Worm (Caenorhabditis elegans) whole organism, L4 larva: ENCODE measurements around the gene cest-13.

Experiments used
- D1046.2 ChIP-seq: fragments of 200-800 bp; sonication (Bioruptor generic); IDR thresholded peaks from 2 replicates; pipeline ENCODE4 v1.3.6; 2022; ENCODE audit warnings: missing genetic modification characterization, missing compliant biosample characterization
- F10B5.3 ChIP-seq: sonication (generic microtip); optimal IDR thresholded peaks from 2 replicates; lab custom pipeline; 2016; ENCODE audit warnings: mild to moderate bottlenecking, missing genetic modification characterization, missing compliant biosample characterization
- F26F4.8 ChIP-seq: fragments of 200-800 bp; sonication (Bioruptor generic); conservative IDR thresholded peaks from 2 replicates; pipeline ENCODE4 v1.3.6; 2022; ENCODE audit warnings: missing genetic modification characterization, missing compliant biosample characterization
- R02D3.7 ChIP-seq: fragments of 150-350 bp; sonication (generic microtip); optimal IDR thresholded peaks from 3 replicates; lab custom pipeline; 2014; ENCODE audit warnings: missing biosample characterization, missing genetic modification characterization
- T26A8.4 ChIP-seq: fragments of 200-800 bp; sonication (Bioruptor generic); IDR thresholded peaks from 2 replicates; pipeline ENCODE4 v1.3.6; 2022; ENCODE audit warnings: missing genetic modification characterization, missing compliant biosample characterization
- Y105C5A.15 ChIP-seq: fragments of 200-800 bp; sonication (Bioruptor generic); IDR thresholded peaks from 2 replicates; pipeline ENCODE4 v1.3.6; 2022; ENCODE audit warnings: missing genetic modification characterization, missing compliant biosample characterization
- Y75B8A.6 ChIP-seq: fragments of 200-800 bp; sonication (Bioruptor generic); IDR thresholded peaks from 2 replicates; pipeline ENCODE4 v1.3.6; 2022; ENCODE audit warnings: missing genetic modification reagents, missing genetic modification characterization, missing compliant biosample characterization
- aha-1 ChIP-seq: fragments of 150-350 bp; peaks from one replicate; lab custom pipeline; 2014; ENCODE audit warnings: missing biosample characterization, missing genetic modification characterization
- aly-2 ChIP-seq: sonication (generic microtip); optimal IDR thresholded peaks from 2 replicates; lab custom pipeline; 2018; ENCODE audit warnings: missing biosample characterization, missing genetic modification characterization
- ama-1 ChIP-seq: fragments of 150-350 bp; optimal IDR thresholded peaks from 2 replicates; lab custom pipeline; 2014; ENCODE audit warnings: inconsistent platforms, mixed read lengths
- attf-4 ChIP-seq: sonication (generic microtip); optimal IDR thresholded peaks from 3 replicates; lab custom pipeline; 2017; ENCODE audit warnings: missing biosample characterization, missing genetic modification characterization
- ceh-20 ChIP-seq: fragments of 200-800 bp; sonication (Bioruptor generic); IDR thresholded peaks from 2 replicates; pipeline ENCODE4 v1.3.6; 2022; ENCODE audit warnings: missing genetic modification reagents, missing genetic modification characterization, missing compliant biosample characterization
- ceh-82 ChIP-seq: sonication (generic microtip); optimal IDR thresholded peaks from 2 replicates; lab custom pipeline; 2017; ENCODE audit warnings: missing biosample characterization, missing genetic modification characterization
- daf-19 ChIP-seq: fragments of 200-800 bp; sonication (Bioruptor generic); conservative IDR thresholded peaks from 2 replicates; pipeline ENCODE4 v1.3.6; 2022; ENCODE audit warnings: missing genetic modification characterization, missing compliant biosample characterization
- daf-8 ChIP-seq: fragments of 200-800 bp; sonication (Bioruptor generic); IDR thresholded peaks from 2 replicates; pipeline ENCODE4 v1.3.6; 2022; ENCODE audit warnings: missing genetic modification characterization, missing compliant biosample characterization
- dmd-9 ChIP-seq: fragments of 200-800 bp; sonication (Bioruptor generic); IDR thresholded peaks from 2 replicates; pipeline ENCODE4 v1.3.6; 2022; ENCODE audit warnings: missing genetic modification reagents, missing genetic modification characterization, missing compliant biosample characterization
- dpl-1 ChIP-seq: fragments of 150-350 bp; optimal IDR thresholded peaks from 2 replicates; lab custom pipeline; 2014; ENCODE audit warnings: missing biosample characterization, missing genetic modification reagents, missing genetic modification characterization
- duxl-1 ChIP-seq: sonication (generic microtip); optimal IDR thresholded peaks from 2 replicates; lab custom pipeline; 2016; ENCODE audit warnings: mild to moderate bottlenecking, missing genetic modification characterization, moderate library complexity, missing compliant biosample characterization; ENCODE audit not compliant: poor library complexity
- dve-1 ChIP-seq: sonication (generic microtip); optimal IDR thresholded peaks from 2 replicates; lab custom pipeline; 2017; ENCODE audit warnings: antibody characterized with exemption, mild to moderate bottlenecking, missing genetic modification characterization, missing compliant biosample characterization; ENCODE audit not compliant: insufficient read depth
- egl-27 ChIP-seq: sonication (generic microtip); optimal IDR thresholded peaks from 3 replicates; lab custom pipeline; 2017; ENCODE audit warnings: missing biosample characterization, missing genetic modification reagents, missing genetic modification characterization
- hlh-30 ChIP-seq: sonication (generic microtip); optimal IDR thresholded peaks from 2 replicates; lab custom pipeline; 2017; ENCODE audit warnings: antibody characterized with exemption, mild to moderate bottlenecking, missing genetic modification characterization, missing compliant biosample characterization; ENCODE audit not compliant: insufficient read depth
- hmg-1.1 ChIP-seq: fragments of 200-800 bp; sonication (Bioruptor generic); IDR thresholded peaks from 2 replicates; pipeline ENCODE4 v1.3.6; 2022; ENCODE audit warnings: missing genetic modification reagents, missing genetic modification characterization, missing compliant biosample characterization
- lin-13 ChIP-seq: fragments of 150-350 bp; optimal IDR thresholded peaks from 2 replicates; lab custom pipeline; 2014; ENCODE audit warnings: missing biosample characterization, missing genetic modification reagents, missing genetic modification characterization
- lin-15B ChIP-seq: fragments of 150-350 bp; sonication (generic microtip); optimal IDR thresholded peaks from 3 replicates; lab custom pipeline; 2014; ENCODE audit warnings: missing biosample characterization, missing genetic modification characterization
- lin-38 ChIP-seq: fragments of 200-800 bp; sonication (Bioruptor generic); IDR thresholded peaks from 2 replicates; pipeline ENCODE4 v1.3.6; 2022; ENCODE audit warnings: missing genetic modification reagents, missing genetic modification characterization, missing compliant biosample characterization
- lin-39 ChIP-seq: fragments of 150-350 bp; optimal IDR thresholded peaks from 2 replicates; lab custom pipeline; 2014; ENCODE audit warnings: missing biosample characterization, missing genetic modification reagents, missing genetic modification characterization
- lir-3 ChIP-seq: sonication (generic microtip); optimal IDR thresholded peaks from 2 replicates; lab custom pipeline; 2016; ENCODE audit warnings: mild to moderate bottlenecking, missing genetic modification characterization, missing compliant biosample characterization
- madf-9 ChIP-seq: fragments of 200-800 bp; sonication (Bioruptor generic); conservative IDR thresholded peaks from 2 replicates; pipeline ENCODE4 v1.3.6; 2022; ENCODE audit warnings: missing genetic modification reagents, missing genetic modification characterization, missing compliant biosample characterization
- mdt-29 ChIP-seq: fragments of 200-800 bp; sonication (Bioruptor generic); IDR thresholded peaks from 2 replicates; pipeline ENCODE4 v1.3.6; 2022; ENCODE audit warnings: missing genetic modification reagents, missing genetic modification characterization, missing compliant biosample characterization
- mep-1 ChIP-seq: fragments of 150-350 bp; sonication (generic microtip); optimal IDR thresholded peaks from 3 replicates; lab custom pipeline; 2014; ENCODE audit warnings: missing biosample characterization, missing genetic modification characterization
- mes-2 ChIP-seq: sonication (generic microtip); optimal IDR thresholded peaks from 2 replicates; lab custom pipeline; 2016; ENCODE audit warnings: missing genotype, mild to moderate bottlenecking, missing genetic modification characterization, missing compliant biosample characterization; ENCODE audit not compliant: poor library complexity, severe bottlenecking
- mxl-3 ChIP-seq: fragments of 200-800 bp; sonication (Bioruptor generic); optimal IDR thresholded peaks from 2 replicates; lab custom pipeline; 2018; ENCODE audit warnings: mild to moderate bottlenecking, missing genetic modification characterization, missing compliant biosample characterization
- nhr-10 ChIP-seq: fragments of 150-350 bp; optimal IDR thresholded peaks from 2 replicates; lab custom pipeline; 2014; ENCODE audit warnings: missing biosample characterization, missing genetic modification characterization
- nhr-111 ChIP-seq: fragments of 200-800 bp; sonication (Bioruptor generic); optimal IDR thresholded peaks from 2 replicates; lab custom pipeline; 2018; ENCODE audit warnings: mild to moderate bottlenecking, missing genetic modification characterization, missing compliant biosample characterization
- nhr-42 ChIP-seq: fragments of 200-800 bp; sonication (Bioruptor generic); IDR thresholded peaks from 2 replicates; pipeline ENCODE4 v1.3.6; 2022; ENCODE audit warnings: missing genetic modification characterization, missing compliant biosample characterization
- nhr-76 ChIP-seq: fragments of 150-350 bp; optimal IDR thresholded peaks from 2 replicates; lab custom pipeline; 2014; ENCODE audit warnings: missing biosample characterization, missing genetic modification characterization
- pqm-1 ChIP-seq: sonication (generic microtip); optimal IDR thresholded peaks from 2 replicates; lab custom pipeline; 2017; ENCODE audit warnings: missing biosample characterization, missing genetic modification characterization
- saeg-2 ChIP-seq: fragments of 200-800 bp; sonication (Bioruptor generic); IDR thresholded peaks from 2 replicates; pipeline ENCODE4 v1.3.6; 2022; ENCODE audit warnings: missing genetic modification reagents, missing genetic modification characterization, missing compliant biosample characterization
- sdz-12 ChIP-seq: fragments of 200-800 bp; sonication (Bioruptor generic); optimal IDR thresholded peaks from 2 replicates; lab custom pipeline; 2018; ENCODE audit warnings: mild to moderate bottlenecking, missing genetic modification characterization, missing compliant biosample characterization
- set-16 ChIP-seq: fragments of 200-800 bp; sonication (Bioruptor generic); IDR thresholded peaks from 2 replicates; pipeline ENCODE4 v1.3.6; 2022; ENCODE audit warnings: missing genetic modification reagents, missing genetic modification characterization, missing compliant biosample characterization
- skn-1 ChIP-seq: fragments of 150-350 bp; optimal IDR thresholded peaks from 2 replicates; lab custom pipeline; 2014; ENCODE audit warnings: missing biosample characterization, missing genetic modification characterization
- snpc-1.2 ChIP-seq: fragments of 200-800 bp; sonication (Bioruptor generic); IDR thresholded peaks from 2 replicates; pipeline ENCODE4 v1.3.6; 2022; ENCODE audit warnings: missing genetic modification reagents, missing genetic modification characterization, missing compliant biosample characterization
- spr-3 ChIP-seq: fragments of 200-800 bp; sonication (Bioruptor generic); optimal IDR thresholded peaks from 2 replicates; lab custom pipeline; 2018; ENCODE audit warnings: mild to moderate bottlenecking, missing genetic modification characterization, missing compliant biosample characterization
- tra-1 ChIP-seq: fragments of 200-800 bp; sonication (Bioruptor generic); IDR thresholded peaks from 2 replicates; pipeline ENCODE4 v1.3.6; 2022; ENCODE audit warnings: missing genetic modification reagents, missing genetic modification characterization, missing compliant biosample characterization
- unc-130 ChIP-seq: sonication (generic microtip); optimal IDR thresholded peaks from 2 replicates; lab custom pipeline; 2016; ENCODE audit warnings: missing genetic modification reagents, missing genetic modification characterization, missing compliant biosample characterization
- unc-62 ChIP-seq, 3 experiments: fragments of 150-350 bp in 1 of 3; sonication (generic microtip); optimal IDR thresholded peaks in 2 of 3; peaks in 1 of 3; 1 replicate in 1 of 3; 2 replicates in 2 of 3; lab custom pipeline; 2014 to 2017; ENCODE audit warnings: missing biosample characterization in 3 of 3, missing genetic modification characterization in 3 of 3, missing genetic modification reagents in 3 of 3, missing genotype in 1 of 3
- zfp-2 ChIP-seq: sonication (generic microtip); optimal IDR thresholded peaks from 2 replicates; lab custom pipeline; 2016; ENCODE audit warnings: mild to moderate bottlenecking, missing genetic modification characterization, missing compliant biosample characterization
- zfp-3 ChIP-seq: fragments of 200-800 bp; sonication (Bioruptor generic); conservative IDR thresholded peaks from 2 replicates; pipeline ENCODE4 v1.3.6; 2022; ENCODE audit warnings: missing genetic modification reagents, missing genetic modification characterization, missing compliant biosample characterization
- zip-11 ChIP-seq: fragments of 200-800 bp; sonication (Bioruptor generic); IDR thresholded peaks from 2 replicates; pipeline ENCODE4 v1.3.6; 2022; ENCODE audit warnings: missing genetic modification characterization, missing compliant biosample characterization
- zip-2 ChIP-seq: fragments of 150-350 bp; optimal IDR thresholded peaks from 2 replicates; lab custom pipeline; 2014; ENCODE audit warnings: missing biosample characterization, missing genetic modification characterization
- ztf-11 ChIP-seq: fragments of 150-350 bp; optimal IDR thresholded peaks from 2 replicates; lab custom pipeline; 2014; ENCODE audit warnings: missing biosample characterization, missing genetic modification characterization

The cest-13 gene

DNA sequence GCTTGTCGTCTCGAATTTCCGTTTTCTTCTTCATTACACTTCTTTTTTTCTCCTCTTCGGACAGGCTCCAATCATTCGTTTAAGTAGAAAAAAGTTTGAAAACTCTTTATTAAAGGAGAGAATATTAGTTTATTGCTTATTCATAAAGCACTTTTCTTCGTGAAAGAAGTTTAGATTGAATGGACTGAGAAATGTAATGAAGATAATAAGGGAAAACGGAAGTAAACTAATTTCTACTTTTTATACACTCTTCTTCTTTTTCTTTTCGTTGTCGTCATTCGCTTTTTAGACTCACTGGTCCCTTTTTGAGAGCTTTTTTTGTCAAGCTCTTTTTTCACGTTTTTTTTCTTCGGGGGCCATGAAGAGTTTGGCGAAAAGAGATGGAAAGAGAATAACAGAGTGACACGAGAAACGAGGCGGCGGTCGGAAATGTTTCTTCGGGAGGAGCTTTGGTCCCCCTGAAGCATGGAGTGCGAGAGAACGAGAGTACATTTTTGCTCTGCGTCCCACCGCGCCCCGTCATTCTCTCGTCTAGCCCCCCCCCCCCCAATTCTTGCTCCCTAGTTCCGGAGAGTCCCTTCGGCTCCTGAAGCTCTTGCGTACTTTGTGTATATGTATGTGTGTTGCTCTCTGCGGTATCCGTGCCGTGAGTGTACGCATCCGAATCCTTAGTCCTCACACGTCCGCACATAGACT lies 20.8 kb upstream of the cest-13 start (continued):
- peak; percentile 23 for TF ChIP-seq mxl-3 (GFP tag; lab: Kevin White, UChicago)
- no peak for TF ChIP-seq F26F4.8 (GFP tag; lab: Robert Waterston, UW)
- TF ChIP-seq saeg-2: no peak
- TF ChIP-seq zfp-2 (tag; lab: Kevin White, UChicago): no peak
- TF ChIP-seq hlh-30: peak; percentile 20
- TF ChIP-seq madf-9 (GFP tag; lab: Robert Waterston, UW): no peak
- TF ChIP-seq dve-1 (tag; lab: Kevin White, UChicago): no peak
- TF ChIP-seq lin-13 (GFP tag; lab: Kevin White, UChicago): no peak
- no peak for TF ChIP-seq D1046.2 (GFP tag; lab: Robert Waterston, UW)
- no peak for TF ChIP-seq F10B5.3 (tag; lab: Kevin White, UChicago)
- TF ChIP-seq nhr-42 (GFP tag; lab: Robert Waterston, UW): no peak
- no peak for TF ChIP-seq Y75B8A.6
- no peak for TF ChIP-seq daf-19
- no peak for TF ChIP-seq snpc-1.2
- peak; percentile 73 for TF ChIP-seq hmg-1.1 (GFP tag; lab: Robert Waterston, UW)
- no peak for TF ChIP-seq spr-3 (GFP tag; lab: Kevin White, UChicago)
- peak; percentile 59 for TF ChIP-seq mep-1
- TF ChIP-seq unc-62 (GFP tag; optimal IDR thresholded peaks at IDR 0.05 in 1 of 2; lab: Kevin White, UChicago): peak in 1 of 2 experiments; percentile 98
- no peak for TF ChIP-seq unc-62 (tag; optimal IDR thresholded peaks at IDR 0.05; lab: Kevin White, UChicago)
- no peak for TF ChIP-seq daf-8 (GFP tag; lab: Robert Waterston, UW)
- TF ChIP-seq zfp-3 (GFP tag; lab: Robert Waterston, UW): no peak
- TF ChIP-seq ceh-82 (tag; lab: Kevin White, UChicago): no peak
- TF ChIP-seq zip-2 (tag; lab: Kevin White, UChicago): no peak
- TF ChIP-seq sdz-12 (GFP tag; lab: Kevin White, UChicago): no peak
- TF ChIP-seq egl-27 (tag; lab: Kevin White, UChicago): no peak
- no peak for TF ChIP-seq skn-1
- no peak for TF ChIP-seq duxl-1
- TF ChIP-seq aly-2 (tag; lab: Kevin White, UChicago): no peak
- no peak for TF ChIP-seq nhr-10 (tag; lab: Kevin White, UChicago)
- TF ChIP-seq lir-3 (tag; lab: Kevin White, UChicago): no peak
- no peak for TF ChIP-seq lin-39 (tag; lab: Kevin White, UChicago)
- TF ChIP-seq mdt-29 (GFP tag; lab: Robert Waterston, UW): no peak
- no peak for TF ChIP-seq unc-130
- TF ChIP-seq lin-15B (tag; lab: Kevin White, UChicago): no peak
- no peak for TF ChIP-seq nhr-111 (GFP tag; lab: Kevin White, UChicago)
- TF ChIP-seq dmd-9 (GFP tag; lab: Robert Waterston, UW): no peak
- no peak for TF ChIP-seq aha-1 (tag; lab: Kevin White, UChicago)
- TF ChIP-seq ama-1: no peak
- no peak for TF ChIP-seq nhr-76 (tag; lab: Kevin White, UChicago)
- TF ChIP-seq set-16: peak; percentile 94
- no peak for TF ChIP-seq lin-38 (GFP tag; lab: Robert Waterston, UW)
- TF ChIP-seq R02D3.7: no peak
- TF ChIP-seq T26A8.4 (GFP tag; lab: Robert Waterston, UW): 0 out of 2 replicates have a peak, but pooled peaks have one; percentile 22
- TF ChIP-seq mes-2: no peak
- TF ChIP-seq zip-11 (GFP tag; lab: Robert Waterston, UW): no peak
- no peak for TF ChIP-seq ztf-11 (tag; lab: Kevin White, UChicago)
- no peak for TF ChIP-seq dpl-1 (GFP tag; lab: Kevin White, UChicago)
- peak; percentile 43; the same call in 1 of the 2 replicates for TF ChIP-seq tra-1
- no peak for TF ChIP-seq attf-4 (tag; lab: Kevin White, UChicago)
- no peak for TF ChIP-seq Y105C5A.15
- no peak for TF ChIP-seq pqm-1 (tag; lab: Kevin White, UChicago)
- TF ChIP-seq ceh-20 (GFP tag; lab: Robert Waterston, UW): no peak
